Worm (Caenorhabditis elegans) whole organism, young adult: ENCODE measurements around the gene nhr-40.

Experiments
- B0019.2 ChIP-seq: fragments of 200-800 bp; sonication (Bioruptor generic); conservative IDR thresholded peaks from 2 replicates; pipeline ENCODE4 v1.3.6; 2022; ENCODE audit warnings: missing genetic modification reagents, missing genetic modification characterization, missing compliant biosample characterization
- B0035.1 ChIP-seq: sonication (generic microtip); optimal IDR thresholded peaks from 2 replicates; lab custom pipeline; 2016; ENCODE audit warnings: missing genetic modification characterization, mild to moderate bottlenecking, missing compliant biosample characterization, missing genotype, missing genetic modification reagents
- F22D6.2 ChIP-seq: sonication (generic microtip); optimal IDR thresholded peaks from 2 replicates; lab custom pipeline; 2016; ENCODE audit warnings: mild to moderate bottlenecking, missing genetic modification characterization, missing compliant biosample characterization
- F49E8.2 ChIP-seq: sonication (generic microtip); optimal IDR thresholded peaks from 3 replicates; lab custom pipeline; 2017; ENCODE audit warnings: missing genetic modification characterization, mild to moderate bottlenecking, missing compliant biosample characterization, antibody characterized with exemption, moderate library complexity; ENCODE audit not compliant: insufficient read depth
- T07F8.4 ChIP-seq: sonication (generic microtip); optimal IDR thresholded peaks from 2 replicates; lab custom pipeline; 2016; ENCODE audit warnings: mild to moderate bottlenecking, missing genetic modification characterization, moderate library complexity, missing compliant biosample characterization
- Y53F4B.3 ChIP-seq: fragments of 200-800 bp; sonication (Bioruptor generic); IDR thresholded peaks from 2 replicates; pipeline ENCODE4 v1.3.6; 2022; ENCODE audit warnings: missing genetic modification reagents, missing genetic modification characterization, missing compliant biosample characterization
- Y56A3A.18 ChIP-seq: fragments of 200-800 bp; sonication (Bioruptor generic); IDR thresholded peaks from 2 replicates; pipeline ENCODE4 v1.3.6; 2022; ENCODE audit warnings: missing genetic modification reagents, missing genetic modification characterization, missing compliant biosample characterization
- Y79H2A.3 ChIP-seq: fragments of 200-800 bp; sonication (Bioruptor generic); conservative IDR thresholded peaks from 2 replicates; pipeline ENCODE4 v1.3.6; 2022; ENCODE audit warnings: missing genetic modification reagents, missing genetic modification characterization, missing compliant biosample characterization
- aptf-2 ChIP-seq: fragments of 200-800 bp; sonication (Bioruptor generic); conservative IDR thresholded peaks from 2 replicates; pipeline ENCODE4 v1.3.6; 2022; ENCODE audit warnings: missing genetic modification reagents, missing genetic modification characterization, missing compliant biosample characterization
- athp-1 ChIP-seq: sonication (generic microtip); optimal IDR thresholded peaks from 2 replicates; lab custom pipeline; 2017; ENCODE audit warnings: mild to moderate bottlenecking, missing genetic modification characterization, missing compliant biosample characterization
- attf-5 ChIP-seq: fragments of 200-800 bp; sonication (Bioruptor generic); optimal IDR thresholded peaks from 2 replicates; lab custom pipeline; 2018; ENCODE audit warnings: mild to moderate bottlenecking, missing genetic modification characterization, missing compliant biosample characterization
- bed-1 ChIP-seq: fragments of 200-800 bp; sonication (Bioruptor generic); IDR thresholded peaks from 2 replicates; pipeline ENCODE4 v1.3.6; 2022; ENCODE audit warnings: missing genetic modification reagents, missing genetic modification characterization, missing compliant biosample characterization
- ccch-3 ChIP-seq: fragments of 200-800 bp; sonication (Bioruptor generic); optimal IDR thresholded peaks from 2 replicates; lab custom pipeline; 2018; ENCODE audit warnings: mild to moderate bottlenecking, missing genetic modification characterization, missing compliant biosample characterization
- ceh-27 ChIP-seq: fragments of 200-800 bp; sonication (Bioruptor generic); optimal IDR thresholded peaks from 2 replicates; lab custom pipeline; 2018; ENCODE audit warnings: mild to moderate bottlenecking, missing genetic modification characterization, moderate library complexity, missing compliant biosample characterization
- ceh-58 ChIP-seq: fragments of 200-800 bp; sonication (Bioruptor generic); IDR thresholded peaks from 2 replicates; pipeline ENCODE4 v1.3.6; 2022; ENCODE audit warnings: missing genetic modification characterization, missing compliant biosample characterization
- ceh-79 ChIP-seq: sonication (generic microtip); optimal IDR thresholded peaks from 2 replicates; lab custom pipeline; 2017; ENCODE audit warnings: mild to moderate bottlenecking, missing genetic modification characterization, missing compliant biosample characterization
- ceh-91 ChIP-seq: fragments of 200-800 bp; sonication (Bioruptor generic); IDR thresholded peaks from 2 replicates; pipeline ENCODE4 v1.3.6; 2022; ENCODE audit warnings: missing genetic modification reagents, missing genetic modification characterization, missing compliant biosample characterization
- chd-7 ChIP-seq: sonication (generic microtip); optimal IDR thresholded peaks from 2 replicates; lab custom pipeline; 2016; ENCODE audit warnings: mild to moderate bottlenecking, missing genetic modification characterization, moderate library complexity, missing compliant biosample characterization
- die-1 ChIP-seq: sonication (generic microtip); optimal IDR thresholded peaks from 2 replicates; lab custom pipeline; 2016; ENCODE audit warnings: missing genotype, mild to moderate bottlenecking, missing genetic modification characterization, missing compliant biosample characterization
- dox-1 ChIP-seq: fragments of 200-800 bp; sonication (Bioruptor generic); IDR thresholded peaks from 2 replicates; pipeline ENCODE4 v1.3.6; 2022; ENCODE audit warnings: missing genetic modification reagents, missing genetic modification characterization, missing compliant biosample characterization
- dpl-1 ChIP-seq: fragments of 150-350 bp; optimal IDR thresholded peaks from 2 replicates; lab custom pipeline; 2014; ENCODE audit warnings: missing biosample characterization, missing genetic modification reagents, missing genetic modification characterization
- egl-44 ChIP-seq: fragments of 200-800 bp; sonication (Bioruptor generic); IDR thresholded peaks from 2 replicates; pipeline ENCODE4 v1.3.6; 2022; ENCODE audit warnings: missing genetic modification reagents, missing genetic modification characterization, missing compliant biosample characterization
- gei-17 ChIP-seq: fragments of 200-800 bp; sonication (Bioruptor generic); optimal IDR thresholded peaks from 2 replicates; lab custom pipeline; 2018; ENCODE audit warnings: mild to moderate bottlenecking, missing genetic modification characterization, missing compliant biosample characterization
- hlh-26 ChIP-seq: fragments of 200-800 bp; sonication (Bioruptor generic); conservative IDR thresholded peaks from 2 replicates; pipeline ENCODE4 v1.3.6; 2022; ENCODE audit warnings: missing genetic modification reagents, missing genetic modification characterization, missing compliant biosample characterization
- hmg-20 ChIP-seq: fragments of 200-800 bp; sonication (Bioruptor generic); IDR thresholded peaks from 2 replicates; pipeline ENCODE4 v1.3.6; 2022; ENCODE audit warnings: missing genetic modification reagents, missing genetic modification characterization, missing compliant biosample characterization
- lag-1 ChIP-seq: fragments of 200-800 bp; sonication (Bioruptor generic); IDR thresholded peaks from 2 replicates; pipeline ENCODE4 v1.3.6; 2022; ENCODE audit warnings: missing genetic modification reagents, missing genetic modification characterization, missing compliant biosample characterization
- let-526 ChIP-seq: fragments of 200-800 bp; sonication (Bioruptor generic); IDR thresholded peaks from 2 replicates; pipeline ENCODE4 v1.3.6; 2022; ENCODE audit warnings: missing genetic modification reagents, missing genetic modification characterization, missing compliant biosample characterization
- lin-40 ChIP-seq: sonication (generic microtip); optimal IDR thresholded peaks from 2 replicates; lab custom pipeline; 2016; ENCODE audit warnings: missing genetic modification characterization, mild to moderate bottlenecking, missing compliant biosample characterization, missing genotype, missing genetic modification reagents
- lir-1 ChIP-seq: fragments of 200-800 bp; sonication (Bioruptor generic); conservative IDR thresholded peaks from 2 replicates; pipeline ENCODE4 v1.3.6; 2022; ENCODE audit warnings: missing genetic modification reagents, missing genetic modification characterization, missing compliant biosample characterization
- lsy-27 ChIP-seq: sonication (generic microtip); optimal IDR thresholded peaks from 2 replicates; lab custom pipeline; 2017; ENCODE audit warnings: missing genetic modification characterization, mild to moderate bottlenecking, missing compliant biosample characterization, antibody characterized with exemption, missing genotype, borderline replicate concordance; ENCODE audit not compliant: insufficient read depth
- mcd-1 ChIP-seq: fragments of 200-800 bp; sonication (Bioruptor generic); IDR thresholded peaks from 2 replicates; pipeline ENCODE4 v1.3.6; 2022; ENCODE audit warnings: missing genetic modification reagents, missing genetic modification characterization, missing compliant biosample characterization
- mxl-1 ChIP-seq: sonication (generic microtip); optimal IDR thresholded peaks from 2 replicates; lab custom pipeline; 2016; ENCODE audit warnings: missing genetic modification characterization, missing compliant biosample characterization
- nhr-80 ChIP-seq: sonication (generic microtip); optimal IDR thresholded peaks from 2 replicates; lab custom pipeline; 2016; ENCODE audit warnings: missing genetic modification characterization, missing compliant biosample characterization
- pbrm-1 ChIP-seq: fragments of 200-800 bp; sonication (Bioruptor generic); IDR thresholded peaks from 2 replicates; pipeline ENCODE4 v1.3.6; 2022; ENCODE audit warnings: missing genetic modification reagents, missing genetic modification characterization, missing compliant biosample characterization
- pha-4 ChIP-seq: fragments of 150-350 bp; sonication (generic microtip); optimal IDR thresholded peaks from 2 replicates; lab custom pipeline; 2014; ENCODE audit warnings: missing biosample characterization, missing genetic modification reagents, missing genetic modification characterization
- repo-1 ChIP-seq: sonication (generic microtip); optimal IDR thresholded peaks from 2 replicates; lab custom pipeline; 2017; ENCODE audit warnings: mild to moderate bottlenecking, missing genetic modification characterization, missing compliant biosample characterization
- snpc-1.3 ChIP-seq: sonication (generic microtip); optimal IDR thresholded peaks from 2 replicates; lab custom pipeline; 2017; ENCODE audit warnings: missing genetic modification characterization, mild to moderate bottlenecking, missing compliant biosample characterization, antibody characterized with exemption, moderate library complexity, missing genotype, missing genetic modification reagents; ENCODE audit not compliant: insufficient read depth
- snpc-4 ChIP-seq, 5 experiments: fragments of 150-350 bp in 1 of 5; sonication (generic microtip) in 4 of 5; optimal IDR thresholded peaks; 2 replicates each; lab custom pipeline; 2014 to 2018; ENCODE audit warnings: missing genetic modification characterization in 5 of 5, missing biosample characterization in 3 of 5, antibody characterized with exemption in 2 of 5, mild to moderate bottlenecking in 2 of 5, missing compliant biosample characterization in 2 of 5, missing genotype in 2 of 5, moderate library complexity in 2 of 5, missing genetic modification reagents in 1 of 5
- somi-1 ChIP-seq: fragments of 200-800 bp; sonication (Bioruptor generic); optimal IDR thresholded peaks from 2 replicates; lab custom pipeline; 2018; ENCODE audit warnings: mild to moderate bottlenecking, missing genetic modification characterization, missing compliant biosample characterization
- zim-3 ChIP-seq: sonication (generic microtip); optimal IDR thresholded peaks from 2 replicates; lab custom pipeline; 2017; ENCODE audit warnings: mild to moderate bottlenecking, missing genetic modification characterization, moderate library complexity, missing compliant biosample characterization
- ztf-18 ChIP-seq: sonication (generic microtip); optimal IDR thresholded peaks from 2 replicates; lab custom pipeline; 2016; ENCODE audit warnings: missing genotype, mild to moderate bottlenecking, missing genetic modification characterization, missing compliant biosample characterization
- ztf-25 ChIP-seq: fragments of 200-800 bp; sonication (Bioruptor generic); IDR thresholded peaks from 2 replicates; pipeline ENCODE4 v1.3.6; 2022; ENCODE audit warnings: missing genetic modification reagents, missing genetic modification characterization, missing compliant biosample characterization
- ztf-28 ChIP-seq: fragments of 200-800 bp; sonication (Bioruptor generic); IDR thresholded peaks from 2 replicates; pipeline ENCODE4 v1.3.6; 2022; ENCODE audit warnings: missing genetic modification reagents, missing genetic modification characterization, missing compliant biosample characterization

The nhr-40 gene

ce11 chrX:2553433-2553860 lies 40.4 kb upstream of the nhr-40 start (continued):
- peak; percentile 74; the same call in 1 of the 2 replicates for TF ChIP-seq egl-44 (GFP tag; lab: Robert Waterston, UW)
- peak; percentile 29 for TF ChIP-seq ccch-3 (GFP tag; lab: Kevin White, UChicago)
- no peak for TF ChIP-seq lsy-27
- TF ChIP-seq dpl-1 (GFP tag; lab: Kevin White, UChicago): no peak
- TF ChIP-seq repo-1: peak; percentile 43
- TF ChIP-seq let-526 (GFP tag; lab: Robert Waterston, UW): peak; percentile 33; the same call in 1 of the 2 replicates
- no peak for TF ChIP-seq ceh-79 (tag; lab: Kevin White, UChicago)
- no peak for TF ChIP-seq ceh-58 (GFP tag; lab: Robert Waterston, UW)
- TF ChIP-seq ztf-28 (GFP tag; lab: Robert Waterston, UW): no peak
- TF ChIP-seq F22D6.2: peak; percentile 41
- TF ChIP-seq somi-1 (GFP tag; lab: Kevin White, UChicago): peak; percentile 6
- TF ChIP-seq snpc-1.3 (tag; lab: Kevin White, UChicago): peak; percentile 93
- peak; percentile 85 for TF ChIP-seq chd-7 (tag; lab: Kevin White, UChicago)
- peak; percentile 1 for TF ChIP-seq F49E8.2 (tag; lab: Kevin White, UChicago)
- TF ChIP-seq mxl-1 (tag; lab: Kevin White, UChicago): peak; percentile 77
- TF ChIP-seq pbrm-1: peak; percentile 82
- no peak for TF ChIP-seq Y53F4B.3 (GFP tag; lab: Robert Waterston, UW)
- peak; percentile 82 for TF ChIP-seq lin-40 (tag; lab: Kevin White, UChicago)
- peak; percentile 44 for TF ChIP-seq snpc-4 (GFP tag; optimal IDR thresholded peaks at IDR 0.05; lab: Kevin White, UChicago)
- peak; percentile 56 to 82 (median 69) for TF ChIP-seq snpc-4 (tag; optimal IDR thresholded peaks at IDR 0.05; lab: Kevin White, UChicago)
- TF ChIP-seq aptf-2 (GFP tag; lab: Robert Waterston, UW): no peak
- no peak for TF ChIP-seq pha-4 (tag; lab: Kevin White, UChicago)
- TF ChIP-seq athp-1 (tag; lab: Kevin White, UChicago): peak; percentile 50
- TF ChIP-seq ztf-25 (GFP tag; lab: Robert Waterston, UW): peak; percentile 77; the same call in 1 of the 2 replicates
- 0 out of 2 replicates have a peak, but pooled peaks have one; percentile 46 for TF ChIP-seq mcd-1 (GFP tag; lab: Robert Waterston, UW)
- no peak for TF ChIP-seq gei-17 (GFP tag; lab: Kevin White, UChicago)
- TF ChIP-seq bed-1: no peak
- TF ChIP-seq attf-5 (GFP tag; lab: Kevin White, UChicago): peak; percentile 62
- 0 out of 2 replicates have a peak, but pooled peaks have one; percentile 26 for TF ChIP-seq hmg-20 (GFP tag; lab: Robert Waterston, UW)
- TF ChIP-seq Y79H2A.3 (GFP tag; lab: Robert Waterston, UW): no peak

- TF ChIP-seq dox-1 (GFP tag; lab: Robert Waterston, UW): no peak
- no peak for TF ChIP-seq ceh-91 (GFP tag; lab: Robert Waterston, UW)
- TF ChIP-seq ceh-27 (GFP tag; lab: Kevin White, UChicago): peak; percentile 2
- no peak for TF ChIP-seq die-1 (tag; lab: Kevin White, UChicago)
- TF ChIP-seq zim-3: no peak
- TF ChIP-seq B0035.1 (tag; lab: Kevin White, UChicago): no peak
- no peak for TF ChIP-seq lir-1 (GFP tag; lab: Robert Waterston, UW)
- no peak for TF ChIP-seq hlh-26 (GFP tag; lab: Robert Waterston, UW)
- TF ChIP-seq T07F8.4 (tag; lab: Kevin White, UChicago): no peak
- peak; percentile 87 for TF ChIP-seq ztf-18 (tag; lab: Kevin White, UChicago)
- TF ChIP-seq Y56A3A.18 (GFP tag; lab: Robert Waterston, UW): no peak
- no peak for TF ChIP-seq B0019.2 (GFP tag; lab: Robert Waterston, UW)
- peak; percentile 60 for TF ChIP-seq lin-40 (tag; lab: Kevin White, UChicago)
- no peak for TF ChIP-seq snpc-1.3 (tag; lab: Kevin White, UChicago)
- TF ChIP-seq nhr-80: no peak
- no peak for TF ChIP-seq F49E8.2 (tag; lab: Kevin White, UChicago)
- TF ChIP-seq lag-1 (GFP tag; lab: Robert Waterston, UW): no peak
Measured at ce11 chrX:2559399-2559798, 34.4 kb upstream of the nhr-40 start.
